Worm (Caenorhabditis elegans): ENCODE measurements around the gene try-5.
A peak's percentile ranks its signal among the peaks of the same experiment; 100 is the strongest.

try-5 gene

ce11 chrV:9349687-9350086 lies 2.8 kb downstream of the try-5 start, which contains the start of gene srx-47:
Gene srx-47 (plus strand): TSS chrV:9349987.
- TF ChIP-seq elt-3 (tag; optimal IDR thresholded peaks at IDR 0.05) (no peak), unc-39 (tag; optimal IDR thresholded peaks at IDR 0.05) (no peak), alr-1 (tag; optimal IDR thresholded peaks at IDR 0.05) (no peak)

ce11 chrV:9352947-9353346 lies 6.1 kb downstream of the try-5 start, which contains the start of gene srx-46:
Gene srx-46 (plus strand): TSS chrV:9353247.
- TF ChIP-seq lsy-2 (tag; optimal IDR thresholded peaks at IDR 0.05) = no peak
- no peak for TF ChIP-seq nhr-6 (tag; optimal IDR thresholded peaks at IDR 0.05)
- TF ChIP-seq snpc-4 (tag; optimal IDR thresholded peaks at IDR 0.05) = no peak
- no peak for TF ChIP-seq elt-3 (tag; optimal IDR thresholded peaks at IDR 0.05)
- no peak for TF ChIP-seq mdl-1 (tag; optimal IDR thresholded peaks at IDR 0.05)
- no peak for TF ChIP-seq ztf-1 (GFP tag; conservative IDR thresholded peaks at IDR 0.05)
- TF ChIP-seq sma-9 (GFP tag; optimal IDR thresholded peaks at IDR 0.05) = no peak
- TF ChIP-seq sma-9 (tag; optimal IDR thresholded peaks at IDR 0.05) = no peak
- TF ChIP-seq nhr-23 (tag; optimal IDR thresholded peaks at IDR 0.05) = no peak
- no peak for TF ChIP-seq Y55F3AM.14 (GFP tag; optimal IDR thresholded peaks at IDR 0.05)
- no peak for TF ChIP-seq sem-4 (tag; optimal IDR thresholded peaks at IDR 0.05)
- no peak for TF ChIP-seq unc-62 (GFP tag; optimal IDR thresholded peaks at IDR 0.05)
- no peak for TF ChIP-seq ztf-4 (tag; optimal IDR thresholded peaks at IDR 0.05)
- TF ChIP-seq zag-1 (tag; optimal IDR thresholded peaks at IDR 0.05) = no peak
- no peak for TF ChIP-seq nhr-77 (tag; optimal IDR thresholded peaks at IDR 0.05)
- no peak for TF ChIP-seq nhr-25 (tag; optimal IDR thresholded peaks at IDR 0.05)
- no peak for TF ChIP-seq elt-1 (tag; optimal IDR thresholded peaks at IDR 0.05)

ce11 chrV:9355371-9355770 lies 8.5 kb downstream of the try-5 start, which contains the start of gene ttr-40:
Gene ttr-40 (minus strand): TSS chrV:9355471.
- no peak for TF ChIP-seq nhr-129 (tag; optimal IDR thresholded peaks at IDR 0.05)

ce11 chrV:9356345-9356744 lies 9.5 kb downstream of the try-5 start, which contains the start of gene ttr-49:
Gene ttr-49 (minus strand): TSS chrV:9356515.
- TF ChIP-seq fos-1 (tag; optimal IDR thresholded peaks at IDR 0.05) = peak; percentile 59
- no peak for TF ChIP-seq nhr-6 (tag; optimal IDR thresholded peaks at IDR 0.05)

ce11 chrV:9359674-9360073 lies 12.8 kb downstream of the try-5 start, which contains the start of gene gpa-3:
Gene gpa-3 (minus strand): TSS chrV:9359774.
- TF ChIP-seq nhr-12 (tag; optimal IDR thresholded peaks at IDR 0.05) = no peak
- TF ChIP-seq nhr-237 (tag; optimal IDR thresholded peaks at IDR 0.05) = no peak
- no peak for TF ChIP-seq mdl-1 (tag; optimal IDR thresholded peaks at IDR 0.05)
- no peak for TF ChIP-seq R02D3.7 (tag; optimal IDR thresholded peaks at IDR 0.05)
- TF ChIP-seq nhr-10 (tag; optimal IDR thresholded peaks at IDR 0.05) = no peak
- TF ChIP-seq unc-62 (GFP tag; optimal IDR thresholded peaks at IDR 0.05) = no peak
- TF ChIP-seq peb-1 (tag; optimal IDR thresholded peaks at IDR 0.05) = no peak
- no peak for TF ChIP-seq skn-1 (tag; optimal IDR thresholded peaks at IDR 0.05)
- no peak for TF ChIP-seq ztf-11 (tag; optimal IDR thresholded peaks at IDR 0.05)

ce11 chrV:9370986-9371385 lies 24.1 kb downstream of the try-5 start, which contains the start of gene E02C12.6:
Gene E02C12.6 (minus strand): TSS chrV:9371086.
- TF ChIP-seq ZK546.5 (tag; optimal IDR thresholded peaks at IDR 0.05) = no peak
- TF ChIP-seq elt-3 (tag; optimal IDR thresholded peaks at IDR 0.05) = no peak
- TF ChIP-seq ama-1 (optimal IDR thresholded peaks at IDR 0.05) = no peak
- TF ChIP-seq elt-1 (tag; optimal IDR thresholded peaks at IDR 0.05) = no peak
- TF ChIP-seq sma-9 (GFP tag; optimal IDR thresholded peaks at IDR 0.05) = no peak
- no peak for TF ChIP-seq sma-9 (tag; optimal IDR thresholded peaks at IDR 0.05)
- no peak for TF ChIP-seq nhr-11 (tag; optimal IDR thresholded peaks at IDR 0.05)
- TF ChIP-seq ztf-11 (tag; optimal IDR thresholded peaks at IDR 0.05) = no peak
- TF ChIP-seq snpc-4 (tag; optimal IDR thresholded peaks at IDR 0.05) = no peak
- no peak for TF ChIP-seq nhr-21 (tag; optimal IDR thresholded peaks at IDR 0.05)
- TF ChIP-seq fos-1 (tag; optimal IDR thresholded peaks at IDR 0.05) = no peak
- TF ChIP-seq ztf-1 (GFP tag; conservative IDR thresholded peaks at IDR 0.05) = no peak
- TF ChIP-seq dmd-4 (tag; optimal IDR thresholded peaks at IDR 0.05) = no peak
- TF ChIP-seq nhr-25 (tag; optimal IDR thresholded peaks at IDR 0.05) = no peak
